Worm (Caenorhabditis elegans) whole organism, late embryonic: Measurements from ENCODE around the gene T09F3.7.

Source experiments
- C08G9.2 ChIP-seq: sonication (generic microtip); optimal IDR thresholded peaks from 2 replicates; lab custom pipeline; 2016; ENCODE audit warnings: mild to moderate bottlenecking, missing genetic modification characterization, moderate library complexity, missing compliant biosample characterization
- T23F11.4 ChIP-seq: fragments of 200-800 bp; sonication (Bioruptor generic); optimal IDR thresholded peaks from 2 replicates; lab custom pipeline; 2018; ENCODE audit warnings: mild to moderate bottlenecking, missing genetic modification characterization, missing compliant biosample characterization
- Y22D7AL.16 ChIP-seq: sonication (generic microtip); optimal IDR thresholded peaks from 2 replicates; lab custom pipeline; 2016; ENCODE audit warnings: missing genetic modification characterization, missing compliant biosample characterization
- ahr-1 ChIP-seq: sonication (generic microtip); optimal IDR thresholded peaks from 2 replicates; lab custom pipeline; 2016; ENCODE audit warnings: missing genetic modification characterization, missing compliant biosample characterization
- ama-1 ChIP-seq: fragments of 150-350 bp; optimal IDR thresholded peaks from 2 replicates; lab custom pipeline; 2014
- ceh-14 ChIP-seq: sonication (generic microtip); optimal IDR thresholded peaks from 2 replicates; lab custom pipeline; 2016; ENCODE audit warnings: missing genotype, missing genetic modification characterization, missing compliant biosample characterization
- ceh-18 ChIP-seq: sonication (generic microtip); optimal IDR thresholded peaks from 2 replicates; lab custom pipeline; 2016; ENCODE audit warnings: missing genetic modification characterization, missing compliant biosample characterization
- ceh-19 ChIP-seq: fragments of 200-800 bp; sonication (Bioruptor generic); optimal IDR thresholded peaks from 2 replicates; lab custom pipeline; 2018; ENCODE audit warnings: mild to moderate bottlenecking, missing genetic modification characterization, missing compliant biosample characterization
- ceh-22 ChIP-seq: sonication (generic microtip); optimal IDR thresholded peaks from 2 replicates; lab custom pipeline; 2017; ENCODE audit warnings: missing biosample characterization, missing genetic modification characterization
- ceh-24 ChIP-seq: sonication (generic microtip); optimal IDR thresholded peaks from 2 replicates; lab custom pipeline; 2016; ENCODE audit warnings: mild to moderate bottlenecking, missing genetic modification characterization, missing compliant biosample characterization
- ceh-30 ChIP-seq: fragments of 150-350 bp; optimal IDR thresholded peaks from 2 replicates; lab custom pipeline; 2014; ENCODE audit warnings: missing biosample characterization, missing genetic modification characterization
- ceh-31 ChIP-seq: sonication (generic microtip); optimal IDR thresholded peaks from 2 replicates; lab custom pipeline; 2016; ENCODE audit warnings: missing genetic modification characterization, missing compliant biosample characterization
- ceh-34 ChIP-seq: sonication (generic microtip); optimal IDR thresholded peaks from 2 replicates; lab custom pipeline; 2016; ENCODE audit warnings: mild to moderate bottlenecking, missing genetic modification characterization, missing compliant biosample characterization
- ceh-45 ChIP-seq: fragments of 200-800 bp; sonication (Bioruptor generic); IDR thresholded peaks from 2 replicates; pipeline ENCODE4 v1.3.6; 2022; ENCODE audit warnings: missing genetic modification reagents, missing genetic modification characterization, missing compliant biosample characterization
- ceh-48 ChIP-seq: sonication (generic microtip); optimal IDR thresholded peaks from 2 replicates; lab custom pipeline; 2016; ENCODE audit warnings: missing genetic modification characterization, inconsistent platforms, missing compliant biosample characterization
- ceh-6 ChIP-seq: fragments of 200-800 bp; sonication (Bioruptor generic); optimal IDR thresholded peaks from 2 replicates; lab custom pipeline; 2018; ENCODE audit warnings: mild to moderate bottlenecking, missing genetic modification characterization, missing compliant biosample characterization
- ceh-9 ChIP-seq: sonication (generic microtip); optimal IDR thresholded peaks from 2 replicates; lab custom pipeline; 2016; ENCODE audit warnings: mild to moderate bottlenecking, missing genetic modification characterization, inconsistent platforms, missing compliant biosample characterization
- che-1 ChIP-seq: sonication (generic microtip); optimal IDR thresholded peaks from 2 replicates; lab custom pipeline; 2016; ENCODE audit warnings: mild to moderate bottlenecking, missing genetic modification characterization, missing compliant biosample characterization
- elt-2 ChIP-seq: sonication (generic microtip); optimal IDR thresholded peaks from 2 replicates; lab custom pipeline; 2016; ENCODE audit warnings: missing genetic modification reagents, missing genetic modification characterization, missing compliant biosample characterization
- eyg-1 ChIP-seq: sonication (generic microtip); optimal IDR thresholded peaks from 2 replicates; lab custom pipeline; 2016; ENCODE audit warnings: missing genotype, missing genetic modification characterization, missing compliant biosample characterization
- fkh-10 ChIP-seq: fragments of 150-350 bp; optimal IDR thresholded peaks from 2 replicates; lab custom pipeline; 2014; ENCODE audit warnings: missing biosample characterization, missing genetic modification reagents, missing genetic modification characterization
- hlh-13 ChIP-seq: fragments of 200-800 bp; sonication (Bioruptor generic); optimal IDR thresholded peaks from 2 replicates; lab custom pipeline; 2018; ENCODE audit warnings: mild to moderate bottlenecking, missing genetic modification characterization, missing compliant biosample characterization
- hlh-8 ChIP-seq: sonication (generic microtip); optimal IDR thresholded peaks from 2 replicates; lab custom pipeline; 2016; ENCODE audit warnings: missing genotype, missing genetic modification characterization, missing compliant biosample characterization
- mec-3 ChIP-seq: sonication (generic microtip); optimal IDR thresholded peaks from 2 replicates; lab custom pipeline; 2016; ENCODE audit warnings: borderline replicate concordance, missing genetic modification characterization, missing compliant biosample characterization
- nfya-1 ChIP-seq: sonication (generic microtip); optimal IDR thresholded peaks from 2 replicates; lab custom pipeline; 2017; ENCODE audit warnings: missing genetic modification characterization, mild to moderate bottlenecking, missing compliant biosample characterization, antibody characterized with exemption, moderate library complexity
- npax-4 ChIP-seq: sonication (generic microtip); optimal IDR thresholded peaks from 2 replicates; lab custom pipeline; 2016; ENCODE audit warnings: missing genetic modification characterization, missing compliant biosample characterization
- pag-3 ChIP-seq: sonication (generic microtip); optimal IDR thresholded peaks from 2 replicates; lab custom pipeline; 2016; ENCODE audit warnings: missing compliant biosample characterization, missing genetic modification characterization, borderline replicate concordance
- pat-9 ChIP-seq: fragments of 200-800 bp; sonication (Bioruptor generic); optimal IDR thresholded peaks from 2 replicates; lab custom pipeline; 2018; ENCODE audit warnings: mild to moderate bottlenecking, missing genetic modification characterization, moderate library complexity, missing compliant biosample characterization
- pax-1 ChIP-seq: fragments of 150-350 bp; optimal IDR thresholded peaks from 2 replicates; lab custom pipeline; 2014; ENCODE audit warnings: missing biosample characterization, missing genetic modification characterization
- pha-4 ChIP-seq: fragments of 150-350 bp; optimal IDR thresholded peaks from 2 replicates; lab custom pipeline; 2018; ENCODE audit warnings: missing biosample characterization, missing genetic modification reagents, missing genetic modification characterization
- pros-1 ChIP-seq: fragments of 150-350 bp; optimal IDR thresholded peaks from 2 replicates; lab custom pipeline; 2014; ENCODE audit warnings: missing biosample characterization, missing genetic modification reagents, missing genetic modification characterization
- ref-2 ChIP-seq: sonication (generic microtip); optimal IDR thresholded peaks from 2 replicates; lab custom pipeline; 2016; ENCODE audit warnings: missing genetic modification characterization, missing compliant biosample characterization
- rnt-1 ChIP-seq: sonication (generic microtip); optimal IDR thresholded peaks from 2 replicates; lab custom pipeline; 2016; ENCODE audit warnings: missing genetic modification characterization, missing compliant biosample characterization
- sdc-2 ChIP-seq: sonication (generic microtip); optimal IDR thresholded peaks from 2 replicates; lab custom pipeline; 2016; ENCODE audit warnings: missing genotype, missing genetic modification characterization, missing compliant biosample characterization
- sox-2 ChIP-seq: fragments of 200-800 bp; sonication (Bioruptor generic); IDR thresholded peaks from 2 replicates; pipeline ENCODE4 v1.3.6; 2022; ENCODE audit warnings: missing genetic modification reagents, missing genetic modification characterization, missing compliant biosample characterization
- tbx-7 ChIP-seq: sonication (generic microtip); optimal IDR thresholded peaks from 2 replicates; lab custom pipeline; 2016; ENCODE audit warnings: missing genotype, missing genetic modification characterization, missing compliant biosample characterization
- ttx-3 ChIP-seq: sonication (generic microtip); optimal IDR thresholded peaks from 2 replicates; lab custom pipeline; 2016; ENCODE audit warnings: missing genetic modification reagents, missing genetic modification characterization, missing compliant biosample characterization
- unc-3 ChIP-seq, 2 experiments: fragments of 200-800 bp in 1 of 2; sonication (Bioruptor generic) in 1 of 2; sonication (generic microtip) in 1 of 2; conservative IDR thresholded peaks in 1 of 2; optimal IDR thresholded peaks in 1 of 2; 2 replicates each; pipeline versions ENCODE4 v1.3.6 to Lab custom; 2016 to 2022; ENCODE audit warnings: missing compliant biosample characterization in 2 of 2, missing genetic modification characterization in 2 of 2, missing genetic modification reagents in 1 of 2
- unc-42 ChIP-seq: sonication (generic microtip); optimal IDR thresholded peaks from 2 replicates; lab custom pipeline; 2016; ENCODE audit warnings: missing genotype, missing genetic modification characterization, missing compliant biosample characterization
- unc-55 ChIP-seq: sonication (generic microtip); optimal IDR thresholded peaks from 2 replicates; lab custom pipeline; 2017; ENCODE audit warnings: missing biosample characterization, missing genetic modification reagents, missing genetic modification characterization
- zip-5 ChIP-seq: sonication (generic microtip); optimal IDR thresholded peaks from 2 replicates; lab custom pipeline; 2016; ENCODE audit warnings: missing genetic modification characterization, missing compliant biosample characterization

T09F3.7 gene

DNA sequence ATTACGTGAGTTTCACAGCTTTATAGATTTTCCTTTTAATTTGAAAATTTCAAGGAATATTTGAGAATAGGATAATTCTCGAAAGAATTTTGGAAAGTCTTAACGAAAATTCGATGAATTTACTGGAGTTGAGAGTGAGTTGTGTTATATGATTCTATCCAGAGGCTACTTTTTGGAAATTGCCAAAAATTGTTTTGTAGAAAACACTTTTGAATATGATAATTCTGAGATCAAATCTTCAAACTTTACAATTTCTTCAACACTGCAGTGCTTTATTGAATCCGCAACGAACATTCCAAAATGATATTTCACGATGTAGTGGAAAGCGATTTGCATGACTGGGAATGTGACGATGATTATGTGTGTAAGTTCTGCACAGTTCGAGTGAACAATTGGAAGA, 39.0 kb upstream of the T09F3.7 start, which contains the start of gene C07E3.8:
C07E3.8 (plus strand) TSS at position 301 of the 400 bp plus-strand sequence.
- TF ChIP-seq eyg-1 (tag; lab: Kevin White, UChicago), result no peak
- TF ChIP-seq ceh-31 (tag; lab: Kevin White, UChicago), result no peak
- TF ChIP-seq hlh-13, result no peak
- no peak for TF ChIP-seq C08G9.2
- no peak for TF ChIP-seq pax-1 (tag; lab: Kevin White, UChicago)
- no peak for TF ChIP-seq ttx-3 (tag; lab: Kevin White, UChicago)
- TF ChIP-seq T23F11.4 (GFP tag; lab: Kevin White, UChicago), result no peak
- no peak for TF ChIP-seq ceh-34 (tag; lab: Kevin White, UChicago)
- no peak for TF ChIP-seq tbx-7 (tag; lab: Kevin White, UChicago)
- no peak for TF ChIP-seq ceh-19 (GFP tag; lab: Kevin White, UChicago)
- no peak for TF ChIP-seq ceh-22 (tag; lab: Kevin White, UChicago)
- no peak for TF ChIP-seq sdc-2

DNA sequence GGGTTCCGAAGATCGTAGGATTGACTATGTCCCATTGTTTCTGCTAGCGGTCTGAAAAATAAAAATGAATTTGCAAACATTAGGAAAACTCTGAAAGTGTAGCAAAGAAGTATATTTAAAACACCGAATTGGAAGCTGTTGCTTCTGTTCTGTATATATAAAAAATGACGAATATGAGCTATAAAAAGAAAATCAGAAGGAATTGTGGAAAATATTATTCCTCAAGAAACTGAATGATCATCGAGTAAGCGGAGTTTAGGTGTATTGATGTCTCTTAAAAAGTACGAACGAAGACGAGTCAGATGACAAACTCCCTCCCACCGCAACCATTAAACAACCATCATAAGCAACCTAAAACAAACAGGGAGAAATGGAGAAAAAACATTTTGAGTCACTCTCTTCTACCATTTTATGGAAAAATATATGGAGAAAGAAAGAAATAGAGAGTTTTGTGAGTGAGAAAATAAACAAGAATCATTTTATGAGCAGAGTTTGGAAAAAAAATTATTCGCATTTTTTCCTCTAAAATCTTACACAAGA, 33.4 kb upstream of the T09F3.7 start, which contains the start of gene C07E3.3:
C07E3.3 (minus strand) TSS at position 51 of the 540 bp plus-strand sequence.
- TF ChIP-seq ceh-48 (tag; lab: Kevin White, UChicago) (no peak), ceh-45 (GFP tag; lab: Robert Waterston, UW) (no peak)
- TF ChIP-seq, all 69 proteins: peak for 0

DNA sequence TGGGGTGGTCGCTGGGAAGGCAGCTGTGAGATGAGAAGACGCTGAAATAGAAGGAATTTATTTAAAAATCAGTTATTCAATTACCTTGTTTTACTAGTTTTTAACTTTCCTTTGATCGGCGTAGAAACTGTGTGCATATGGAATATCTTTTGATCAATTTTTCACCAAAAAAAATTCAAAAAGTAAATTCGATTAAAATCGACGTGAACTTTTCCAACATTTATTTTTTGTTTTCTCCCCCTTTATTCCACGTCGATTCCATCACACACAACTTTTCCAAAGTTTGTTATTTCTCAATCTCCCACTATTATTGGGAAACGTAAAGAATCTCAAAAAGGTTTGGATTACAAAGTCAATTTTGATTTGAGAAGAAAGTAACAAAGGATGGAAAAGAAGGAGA, 30.5 kb upstream of the T09F3.7 start, which contains the start of gene C07E3.4:
C07E3.4 (plus strand) TSS at position 301 of the 400 bp plus-strand sequence.
- TF ChIP-seq ceh-9 (tag; lab: Kevin White, UChicago), result no peak
- no peak for TF ChIP-seq pros-1 (tag; lab: Kevin White, UChicago)
- no peak for TF ChIP-seq che-1 (tag; lab: Kevin White, UChicago)
- TF ChIP-seq ceh-6 (GFP tag; lab: Kevin White, UChicago), result no peak
- no peak for TF ChIP-seq sox-2
- TF ChIP-seq elt-2, result no peak
- no peak for TF ChIP-seq ahr-1 (tag; lab: Kevin White, UChicago)
- TF ChIP-seq Y22D7AL.16 (tag; lab: Kevin White, UChicago), result no peak
- TF ChIP-seq ceh-18, result no peak
- no peak for TF ChIP-seq npax-4

DNA sequence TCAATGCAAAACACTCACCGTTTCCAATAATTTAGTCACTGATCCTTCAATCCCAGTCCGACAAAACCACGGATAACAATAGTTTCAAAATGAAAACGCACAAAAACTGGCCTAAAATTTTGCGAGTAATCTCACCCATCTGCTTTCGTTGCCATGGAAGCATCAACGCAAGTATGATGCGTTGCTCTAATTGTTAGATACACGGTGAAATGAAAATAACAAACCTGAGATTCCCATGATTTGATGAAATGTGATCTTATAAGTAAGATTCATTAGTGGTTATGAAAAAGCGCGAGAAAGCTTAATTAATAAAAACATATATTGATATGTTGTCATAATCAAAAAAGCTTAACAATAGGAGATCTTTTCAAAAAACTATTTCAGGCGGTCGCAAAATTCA, 23.8 kb upstream of the T09F3.7 start, which contains the start of gene ceh-57:
ceh-57 (minus strand) TSS at position 95 of the 400 bp plus-strand sequence.
- TF ChIP-seq fkh-10 (GFP tag; lab: Kevin White, UChicago), result no peak
- peak; percentile 36 for TF ChIP-seq ama-1
- TF ChIP-seq ref-2 (tag; lab: Kevin White, UChicago), result no peak

DNA sequence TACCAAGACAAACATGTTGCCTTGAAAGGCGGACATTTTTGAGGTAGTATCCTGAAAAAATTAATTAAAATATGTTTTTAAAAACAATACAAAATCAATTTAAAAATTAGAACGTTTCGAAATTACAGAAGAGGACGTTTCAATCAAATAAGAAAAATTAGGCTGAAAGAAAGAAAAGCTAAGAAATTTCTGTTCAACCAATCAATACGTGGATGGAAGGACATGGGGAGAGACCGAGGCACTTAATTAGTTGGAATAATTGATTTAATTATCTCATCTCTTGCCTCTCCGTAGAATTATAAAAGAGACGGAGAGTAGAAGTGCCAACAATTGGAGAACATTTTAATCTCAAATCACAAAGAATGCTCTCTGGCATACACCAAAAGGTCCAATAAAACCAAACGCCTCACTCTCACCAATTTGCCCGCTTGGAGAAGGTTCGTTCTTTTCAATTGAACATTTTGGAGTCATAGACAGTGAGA, 21.4 kb upstream of the T09F3.7 start, which contains the start of gene ceh-58:
ceh-58 (minus strand) TSS at position 51 of the 482 bp plus-strand sequence.
- TF ChIP-seq npax-4 (no peak), eyg-1 (tag; lab: Kevin White, UChicago) (no peak), sdc-2 (no peak), pag-3 (tag; lab: Kevin White, UChicago) (no peak), unc-3 (GFP tag; conservative IDR thresholded peaks at IDR 0.05; lab: Robert Waterston, UW) (no peak), unc-3 (tag; optimal IDR thresholded peaks at IDR 0.05; lab: Kevin White, UChicago) (no peak), nfya-1 (tag; lab: Kevin White, UChicago) (no peak), mec-3 (tag; lab: Kevin White, UChicago) (no peak), ceh-24 (no peak), rnt-1 (no peak), pha-4 (no peak), pat-9 (no peak), ceh-30 (tag; lab: Kevin White, UChicago) (no peak), unc-42 (tag; lab: Kevin White, UChicago) (peak; percentile 90), ceh-31 (tag; lab: Kevin White, UChicago) (peak; percentile 48), zip-5 (tag; lab: Kevin White, UChicago) (no peak), ceh-14 (tag; lab: Kevin White, UChicago) (peak; percentile 46), pax-1 (tag; lab: Kevin White, UChicago) (no peak), tbx-7 (tag; lab: Kevin White, UChicago) (no peak), hlh-8 (no peak), unc-55 (GFP tag; lab: Kevin White, UChicago) (no peak), ceh-48 (tag; lab: Kevin White, UChicago) (no peak)
- TF ChIP-seq, all 69 proteins: peak for 3
